ENCODE assay signal across 4 fruit fly cellular contexts in the genomic region with DNA sequence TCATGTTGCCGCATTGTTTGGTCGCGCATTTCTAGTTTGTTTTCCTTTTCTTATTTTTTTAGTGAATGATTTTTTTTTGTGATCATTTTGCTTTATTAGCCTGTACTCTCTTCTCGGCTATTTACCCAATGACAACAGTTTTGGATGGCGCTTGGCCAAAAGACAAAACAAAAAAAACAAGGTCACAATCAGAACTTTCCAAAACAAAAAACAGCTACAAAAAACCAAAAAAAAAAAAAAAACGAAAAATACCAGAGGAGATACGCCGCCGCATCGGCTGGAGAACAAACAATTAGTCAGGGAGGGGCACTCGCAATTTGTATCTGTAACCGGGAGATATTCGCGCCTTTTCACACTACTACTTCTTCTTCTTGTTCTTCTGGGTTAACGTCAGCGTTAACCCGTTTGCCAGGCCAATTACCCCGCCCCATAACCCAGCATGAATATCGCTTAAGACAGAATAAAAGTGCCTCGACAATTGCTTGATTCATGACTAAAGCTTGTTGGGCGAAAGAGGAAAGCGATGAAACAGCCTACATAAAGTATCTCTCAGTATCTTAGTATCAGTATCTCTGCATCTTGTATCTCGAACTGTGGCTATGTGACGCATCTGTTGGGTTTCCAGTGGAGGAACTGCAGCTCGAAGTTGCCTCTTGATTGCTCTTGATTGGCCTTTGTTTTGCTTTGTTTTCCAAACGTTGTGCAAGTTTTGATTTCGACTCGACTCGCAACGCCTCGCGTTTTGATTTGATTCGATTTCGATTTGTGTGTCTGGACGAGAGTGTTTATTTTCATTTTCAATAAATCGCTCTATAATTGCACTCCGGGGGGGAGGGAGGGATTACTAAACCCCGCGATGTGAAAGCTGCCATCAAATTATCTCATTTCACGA.
TF ChIP-seq lines count a peak whose summit lies in the region.

No protein-coding gene starts in this region.

- no peak for TF ChIP-seq CTCF in whole organism, embryonic (GFP tag; optimal IDR thresholded peaks at IDR 0.05; lab: Kevin White, UChicago)

TF ChIP-seq in whole organism, embryonic, 481 proteins besides CTCF, POLR2A, EP300 and RAD21 (continues in another document):
- TF ChIP-seq sens (GFP tag; lab: Kevin White, UChicago) (peak; percentile 62), CG15073 (GFP tag; optimal IDR thresholded peaks at IDR 0.05; lab: Kevin White, UChicago) (no peak), Taf1 (GFP tag; IDR thresholded peaks at IDR 0.05; lab: Robert Waterston, UW) (no peak), ATbp (GFP tag; optimal IDR thresholded peaks at IDR 0.05; lab: Kevin White, UChicago) (no peak), CG11504 (tag; optimal IDR thresholded peaks at IDR 0.05; lab: Kevin White, UChicago) (no peak), Med (GFP tag; lab: Kevin White, UChicago) (peak; percentile 14), Ada2b (GFP tag; IDR thresholded peaks at IDR 0.05; lab: Robert Waterston, UW) (no peak), Oli (tag; optimal IDR thresholded peaks at IDR 0.05; lab: Kevin White, UChicago) (no peak), vfl (GFP tag; optimal IDR thresholded peaks at IDR 0.05; lab: Kevin White, UChicago) (no peak), Scr (GFP tag; IDR thresholded peaks at IDR 0.05; lab: Robert Waterston, UW; ENCODE audit: partially characterized antibody) (no peak), oc (tag; optimal IDR thresholded peaks at IDR 0.05; lab: Kevin White, UChicago) (peak; percentile 11), Awh (GFP tag; IDR thresholded peaks at IDR 0.05; lab: Robert Waterston, UW) (peak; percentile 90), Poxn (GFP tag; IDR thresholded peaks at IDR 0.05; lab: Robert Waterston, UW) (no peak), lola (GFP tag; optimal IDR thresholded peaks at IDR 0.05; lab: Kevin White, UChicago) (no peak), ttk (GFP tag; IDR thresholded peaks at IDR 0.05; lab: Robert Waterston, UW) (no peak), vvl (GFP tag; IDR thresholded peaks at IDR 0.05; lab: Robert Waterston, UW) (peak; percentile 19; the same call in 1 of the 2 replicates), bcd (GFP tag; optimal IDR thresholded peaks at IDR 0.05; lab: Kevin White, UChicago) (no peak), Sry-β (GFP tag; optimal IDR thresholded peaks at IDR 0.05; lab: Kevin White, UChicago) (no peak), scrt (GFP tag; optimal IDR thresholded peaks at IDR 0.05; lab: Kevin White, UChicago) (no peak), CG30431 (GFP tag; optimal IDR thresholded peaks at IDR 0.05; lab: Kevin White, UChicago) (no peak), CG6175 (GFP tag; IDR thresholded peaks at IDR 0.05; lab: Robert Waterston, UW) (no peak)

TF ChIP-seq in whole organism, prepupa, 60 proteins besides CTCF, POLR2A, EP300 and RAD21:
- TF ChIP-seq achi (GFP tag; optimal IDR thresholded peaks at IDR 0.05; lab: Kevin White, UChicago) (no peak), fkh (GFP tag; optimal IDR thresholded peaks at IDR 0.05; lab: Kevin White, UChicago) (peak; percentile 53), Eip75B (GFP tag; optimal IDR thresholded peaks at IDR 0.05; lab: Kevin White, UChicago) (no peak), vri (GFP tag; optimal IDR thresholded peaks at IDR 0.05; lab: Kevin White, UChicago) (no peak), Hr4 (GFP tag; optimal IDR thresholded peaks at IDR 0.05; lab: Kevin White, UChicago) (no peak), CG6276 (GFP tag; optimal IDR thresholded peaks at IDR 0.05; lab: Kevin White, UChicago) (no peak), CG9139 (GFP tag; optimal IDR thresholded peaks at IDR 0.05; lab: Kevin White, UChicago) (no peak), CG8319 (GFP tag; optimal IDR thresholded peaks at IDR 0.05; lab: Kevin White, UChicago) (no peak), OdsH (GFP tag; optimal IDR thresholded peaks at IDR 0.05; lab: Kevin White, UChicago) (no peak), CG3032 (tag; optimal IDR thresholded peaks at IDR 0.05; lab: Kevin White, UChicago) (no peak), CG10669 (GFP tag; optimal IDR thresholded peaks at IDR 0.05; lab: Kevin White, UChicago) (no peak), svp (GFP tag; lab: Kevin White, UChicago) (peak; percentile 53), Eip78C (GFP tag; lab: Kevin White, UChicago) (peak; percentile 44), Ets96B (tag; optimal IDR thresholded peaks at IDR 0.05; lab: Kevin White, UChicago) (no peak), CG10631 (GFP tag; optimal IDR thresholded peaks at IDR 0.05; lab: Kevin White, UChicago) (no peak), dac (GFP tag; optimal IDR thresholded peaks at IDR 0.05; lab: Kevin White, UChicago) (no peak), Sox102F (GFP tag; optimal IDR thresholded peaks at IDR 0.05; lab: Kevin White, UChicago) (no peak), Gug (GFP tag; IDR thresholded peaks at IDR 0.05; lab: Robert Waterston, UW) (no peak), cyc (GFP tag; optimal IDR thresholded peaks at IDR 0.05; lab: Kevin White, UChicago) (no peak), CG6854 (GFP tag; optimal IDR thresholded peaks at IDR 0.05; lab: Kevin White, UChicago) (peak; percentile 27), CG6808 (GFP tag; optimal IDR thresholded peaks at IDR 0.05; lab: Kevin White, UChicago) (no peak), ss (GFP tag; optimal IDR thresholded peaks at IDR 0.05; lab: Kevin White, UChicago) (peak; percentile 3 to 7), CG4318 (GFP tag; optimal IDR thresholded peaks at IDR 0.05; lab: Kevin White, UChicago) (no peak)

TF ChIP-seq in whole organism, pupa, 21 proteins besides CTCF, POLR2A, EP300 and RAD21:
- TF ChIP-seq CG8301 (tag; optimal IDR thresholded peaks at IDR 0.05; lab: Kevin White, UChicago) (no peak), EcR (GFP tag; optimal IDR thresholded peaks at IDR 0.05; lab: Kevin White, UChicago) (peak; percentile 83)

TF ChIP-seq in whole organism, wandering third instar larva, 38 proteins besides CTCF, POLR2A, EP300 and RAD21:
- peak; percentile 66 for TF ChIP-seq Vsx2 (GFP tag; optimal IDR thresholded peaks at IDR 0.05; lab: Kevin White, UChicago; ENCODE audit: partially characterized antibody)
- no peak for TF ChIP-seq jim (GFP tag; optimal IDR thresholded peaks at IDR 0.05; lab: Kevin White, UChicago)
TF ChIP-seq in whole organism, wandering third instar larva: peak in this region for 1.
